Worm (Caenorhabditis elegans) whole organism, L3 larva: Measurements from ENCODE around the gene C48B4.13.

Experiments
- R02D3.7 ChIP-seq: fragments of 150-350 bp; optimal IDR thresholded peaks from 2 replicates; lab custom pipeline; 2014; ENCODE audit warnings: missing biosample characterization, missing genetic modification characterization
- ZK546.5 ChIP-seq: sonication (generic microtip); optimal IDR thresholded peaks from 2 replicates; lab custom pipeline; 2017; ENCODE audit warnings: missing biosample characterization, missing genetic modification characterization
- aly-2 ChIP-seq: fragments of 150-350 bp; optimal IDR thresholded peaks from 2 replicates; lab custom pipeline; 2014; ENCODE audit warnings: missing biosample characterization, missing genetic modification characterization
- ama-1 ChIP-seq: fragments of 150-350 bp; optimal IDR thresholded peaks from 2 replicates; lab custom pipeline; 2018
- ceh-28 ChIP-seq: fragments of 150-350 bp; optimal IDR thresholded peaks from 2 replicates; lab custom pipeline; 2014; ENCODE audit warnings: missing biosample characterization, missing genetic modification reagents, missing genetic modification characterization
- ceh-82 ChIP-seq: fragments of 150-350 bp; optimal IDR thresholded peaks from 2 replicates; lab custom pipeline; 2014; ENCODE audit warnings: missing biosample characterization, missing genetic modification characterization
- ceh-9 ChIP-seq: sonication (generic microtip); optimal IDR thresholded peaks from 2 replicates; lab custom pipeline; 2018; ENCODE audit warnings: missing biosample characterization, missing genetic modification characterization
- egl-5 ChIP-seq: fragments of 150-350 bp; optimal IDR thresholded peaks from 2 replicates; lab custom pipeline; 2017; ENCODE audit warnings: missing biosample characterization, missing genetic modification reagents, missing genetic modification characterization, inconsistent platforms
- elt-1 ChIP-seq: fragments of 150-350 bp; optimal IDR thresholded peaks from 2 replicates; lab custom pipeline; 2014; ENCODE audit warnings: missing biosample characterization, missing genetic modification characterization
- elt-2 ChIP-seq: sonication (generic microtip); optimal IDR thresholded peaks from 2 replicates; lab custom pipeline; 2016; ENCODE audit warnings: missing genetic modification reagents, mild to moderate bottlenecking, missing genetic modification characterization, missing compliant biosample characterization
- eor-1 ChIP-seq, 2 experiments: fragments of 150-350 bp; optimal IDR thresholded peaks; 2 replicates each; lab custom pipeline; 2014 to 2018; ENCODE audit warnings: missing biosample characterization in 2 of 2, missing genetic modification characterization in 2 of 2
- fkh-2 ChIP-seq: fragments of 150-350 bp; optimal IDR thresholded peaks from 2 replicates; lab custom pipeline; 2014; ENCODE audit warnings: missing biosample characterization, missing genetic modification reagents, missing genetic modification characterization
- fos-1 ChIP-seq: fragments of 150-350 bp; optimal IDR thresholded peaks from 2 replicates; lab custom pipeline; 2014; ENCODE audit warnings: missing biosample characterization, missing genetic modification characterization
- hmg-11 ChIP-seq: sonication (generic microtip); optimal IDR thresholded peaks from 2 replicates; lab custom pipeline; 2016; ENCODE audit warnings: missing genetic modification characterization, missing compliant biosample characterization
- jun-1 ChIP-seq: fragments of 150-350 bp; optimal IDR thresholded peaks from 2 replicates; lab custom pipeline; 2014; ENCODE audit warnings: missing biosample characterization, missing genetic modification reagents, missing genetic modification characterization
- lin-15B ChIP-seq: fragments of 150-350 bp; optimal IDR thresholded peaks from 2 replicates; lab custom pipeline; 2014; ENCODE audit warnings: missing biosample characterization, missing genetic modification characterization
- lin-39 ChIP-seq: fragments of 150-350 bp; optimal IDR thresholded peaks from 2 replicates; lab custom pipeline; 2018; ENCODE audit warnings: missing biosample characterization, missing genetic modification reagents, missing genetic modification characterization
- lsy-12 ChIP-seq: sonication (generic microtip); optimal IDR thresholded peaks from 2 replicates; lab custom pipeline; 2016; ENCODE audit warnings: mild to moderate bottlenecking, missing genetic modification characterization, missing compliant biosample characterization
- mdl-1 ChIP-seq: fragments of 150-350 bp; optimal IDR thresholded peaks from 2 replicates; lab custom pipeline; 2014; ENCODE audit warnings: missing biosample characterization, missing genetic modification characterization
- mml-1 ChIP-seq: fragments of 150-350 bp; sonication (generic microtip); optimal IDR thresholded peaks from 3 replicates; lab custom pipeline; 2014; ENCODE audit warnings: missing biosample characterization, missing genetic modification characterization
- nfya-1 ChIP-seq: sonication (generic microtip); optimal IDR thresholded peaks from 2 replicates; lab custom pipeline; 2017; ENCODE audit warnings: missing genetic modification characterization, mild to moderate bottlenecking, missing compliant biosample characterization, antibody characterized with exemption, moderate library complexity; ENCODE audit not compliant: insufficient read depth
- nhr-11 ChIP-seq: fragments of 150-350 bp; optimal IDR thresholded peaks from 2 replicates; lab custom pipeline; 2014; ENCODE audit warnings: missing biosample characterization, missing genetic modification characterization
- nhr-12 ChIP-seq: fragments of 150-350 bp; optimal IDR thresholded peaks from 2 replicates; lab custom pipeline; 2014; ENCODE audit warnings: missing biosample characterization, missing genetic modification characterization
- nhr-23 ChIP-seq: fragments of 150-350 bp; optimal IDR thresholded peaks from 2 replicates; lab custom pipeline; 2014; ENCODE audit warnings: missing biosample characterization, missing genetic modification reagents, missing genetic modification characterization
- nhr-28 ChIP-seq: fragments of 150-350 bp; optimal IDR thresholded peaks from 2 replicates; lab custom pipeline; 2014; ENCODE audit warnings: missing biosample characterization, missing genetic modification characterization
- nhr-43 ChIP-seq: sonication (generic microtip); optimal IDR thresholded peaks from 2 replicates; lab custom pipeline; 2016; ENCODE audit warnings: mild to moderate bottlenecking, missing genetic modification characterization, missing compliant biosample characterization; ENCODE audit not compliant: poor library complexity, severe bottlenecking
- nhr-76 ChIP-seq: fragments of 150-350 bp; sonication (generic microtip); optimal IDR thresholded peaks from 5 replicates; lab custom pipeline; 2014; ENCODE audit warnings: missing biosample characterization, missing genetic modification characterization
- nhr-77 ChIP-seq: fragments of 150-350 bp; optimal IDR thresholded peaks from 2 replicates; lab custom pipeline; 2014; ENCODE audit warnings: missing biosample characterization, missing genetic modification characterization
- pha-4 ChIP-seq: fragments of 150-350 bp; optimal IDR thresholded peaks from 2 replicates; lab custom pipeline; 2014; ENCODE audit warnings: missing biosample characterization, missing genetic modification reagents, missing genetic modification characterization
- sea-2 ChIP-seq: fragments of 150-350 bp; sonication (generic microtip); optimal IDR thresholded peaks from 4 replicates; lab custom pipeline; 2014; ENCODE audit warnings: missing biosample characterization, missing genetic modification reagents, missing genetic modification characterization
- skn-1 ChIP-seq: fragments of 150-350 bp; optimal IDR thresholded peaks from 2 replicates; lab custom pipeline; 2014; ENCODE audit warnings: missing biosample characterization, missing genetic modification characterization
- snpc-4 ChIP-seq: fragments of 150-350 bp; optimal IDR thresholded peaks from 2 replicates; lab custom pipeline; 2014; ENCODE audit warnings: missing biosample characterization, missing genetic modification characterization
- tbx-2 ChIP-seq: sonication (generic microtip); optimal IDR thresholded peaks from 2 replicates; lab custom pipeline; 2016; ENCODE audit warnings: mild to moderate bottlenecking, missing genetic modification characterization, missing compliant biosample characterization
- unc-39 ChIP-seq: sonication (generic microtip); optimal IDR thresholded peaks from 4 replicates; lab custom pipeline; 2017; ENCODE audit warnings: missing biosample characterization, missing genetic modification characterization
- unc-62 ChIP-seq: fragments of 150-350 bp; sonication (generic microtip); optimal IDR thresholded peaks from 4 replicates; lab custom pipeline; 2014; ENCODE audit warnings: missing biosample characterization, missing genetic modification reagents, missing genetic modification characterization
- ztf-11 ChIP-seq: fragments of 150-350 bp; optimal IDR thresholded peaks from 2 replicates; lab custom pipeline; 2014; ENCODE audit warnings: missing biosample characterization, missing genetic modification characterization
- ztf-4 ChIP-seq: fragments of 150-350 bp; optimal IDR thresholded peaks from 2 replicates; lab custom pipeline; 2014; ENCODE audit warnings: missing biosample characterization, missing genetic modification characterization

Gene C48B4.13

ce11 chrIII:9595563-9595962 is 27.0 kb downstream of the C48B4.13 start, which contains the start of gene rom-2:
Gene rom-2 (minus strand): TSS chrIII:9595663.
- TF ChIP-seq eor-1 (tag; optimal IDR thresholded peaks at IDR 0.05; lab: Kevin White, UChicago) (no peak), lin-15B (tag; lab: Kevin White, UChicago) (no peak), unc-39 (tag; lab: Kevin White, UChicago) (no peak), ceh-9 (tag; lab: Kevin White, UChicago) (no peak), aly-2 (tag; lab: Kevin White, UChicago) (no peak), sea-2 (no peak), jun-1 (no peak), ztf-4 (tag; lab: Kevin White, UChicago) (no peak), nhr-77 (tag; lab: Kevin White, UChicago) (no peak), snpc-4 (tag; lab: Kevin White, UChicago) (no peak), egl-5 (tag; lab: Kevin White, UChicago) (no peak)

- TF ChIP-seq ceh-28 (tag; lab: Kevin White, UChicago) (no peak), ztf-11 (no peak), lin-39 (no peak), lsy-12 (tag; lab: Kevin White, UChicago) (no peak)
These were observed 28.5 kb downstream of the C48B4.13 start, which contains the start of gene C48B4.12 for ce11 chrIII:9597044-9597443. Gene C48B4.12 (plus strand): TSS chrIII:9597344.

- no peak for TF ChIP-seq nhr-28
- no peak for TF ChIP-seq sea-2
- TF ChIP-seq ztf-4 (tag; lab: Kevin White, UChicago), result no peak
- no peak for TF ChIP-seq fkh-2 (tag; lab: Kevin White, UChicago)
- TF ChIP-seq lin-15B (tag; lab: Kevin White, UChicago), result no peak
- no peak for TF ChIP-seq nhr-23
- TF ChIP-seq ama-1 (lab: Kevin White, UChicago), result no peak
- TF ChIP-seq nhr-77 (tag; lab: Kevin White, UChicago), result no peak
- no peak for TF ChIP-seq unc-39 (tag; lab: Kevin White, UChicago)
- no peak for TF ChIP-seq aly-2 (tag; lab: Kevin White, UChicago)
- TF ChIP-seq tbx-2 (tag; lab: Kevin White, UChicago), result no peak
- TF ChIP-seq nhr-11 (tag; lab: Kevin White, UChicago), result no peak
- no peak for TF ChIP-seq elt-1
- TF ChIP-seq hmg-11 (tag; lab: Kevin White, UChicago), result no peak
- no peak for TF ChIP-seq nfya-1 (tag; lab: Kevin White, UChicago)
- TF ChIP-seq fos-1 (tag; lab: Kevin White, UChicago), result no peak
- TF ChIP-seq unc-62 (GFP tag; lab: Kevin White, UChicago), result no peak
- no peak for TF ChIP-seq skn-1 (tag; lab: Kevin White, UChicago)
- no peak for TF ChIP-seq nhr-12
- TF ChIP-seq, all 47 proteins: peak for 0
These were observed 29.6 kb downstream of the C48B4.13 start, which contains the start of gene F58A4.1 for ce11 chrIII:9598168-9598567. Gene F58A4.1 (plus strand): TSS chrIII:9598468.

- TF ChIP-seq elt-2 (tag; lab: Kevin White, UChicago) (no peak), nhr-23 (no peak), nhr-43 (tag; lab: Kevin White, UChicago) (no peak), sea-2 (no peak), unc-62 (GFP tag; lab: Kevin White, UChicago) (no peak), aly-2 (tag; lab: Kevin White, UChicago) (no peak), ama-1 (lab: Kevin White, UChicago) (no peak), pha-4 (tag; lab: Kevin White, UChicago) (no peak), ztf-11 (no peak), hmg-11 (tag; lab: Kevin White, UChicago) (no peak), ceh-9 (tag; lab: Kevin White, UChicago) (no peak), skn-1 (tag; lab: Kevin White, UChicago) (no peak), jun-1 (no peak), lin-39 (no peak), mml-1 (tag; lab: Kevin White, UChicago) (no peak)
These were observed 32.1 kb downstream of the C48B4.13 start, which contains the start of gene F58A4.2 for ce11 chrIII:9600645-9601044. Gene F58A4.2 (minus strand): TSS chrIII:9600745.

ce11 chrIII:9608650-9609049 is 40.1 kb downstream of the C48B4.13 start, which contains the start of gene clec-161:
Gene clec-161 (minus strand): TSS chrIII:9608750.
- no peak for TF ChIP-seq nhr-23
- TF ChIP-seq fos-1 (tag; lab: Kevin White, UChicago), result no peak
- TF ChIP-seq ZK546.5 (tag; lab: Kevin White, UChicago), result no peak
- TF ChIP-seq nhr-43 (tag; lab: Kevin White, UChicago), result no peak
- no peak for TF ChIP-seq jun-1
- TF ChIP-seq nhr-76 (tag; lab: Kevin White, UChicago), result no peak
- TF ChIP-seq egl-5 (tag; lab: Kevin White, UChicago), result no peak
- TF ChIP-seq mdl-1 (tag; lab: Kevin White, UChicago), result no peak
- TF ChIP-seq nhr-12, result no peak
- no peak for TF ChIP-seq lsy-12 (tag; lab: Kevin White, UChicago)
- no peak for TF ChIP-seq sea-2
- no peak for TF ChIP-seq snpc-4 (tag; lab: Kevin White, UChicago)
- TF ChIP-seq nhr-28, result no peak
- no peak for TF ChIP-seq unc-62 (GFP tag; lab: Kevin White, UChicago)
- no peak for TF ChIP-seq elt-2 (tag; lab: Kevin White, UChicago)
- TF ChIP-seq R02D3.7 (tag; lab: Kevin White, UChicago), result no peak
- no peak for TF ChIP-seq ceh-9 (tag; lab: Kevin White, UChicago)
- no peak for TF ChIP-seq ceh-82
